Fruit fly (Drosophila melanogaster) whole organism, prepupa: Measurements from ENCODE around the gene CG43168.

Source experiments
- Blimp-1 ChIP-seq: fragments of 200-800 bp; sonication (Bioruptor generic); optimal IDR thresholded peaks from 3 replicates; lab custom pipeline; 2017; ENCODE audit warnings: missing biosample characterization, missing genetic modification characterization, mild to moderate bottlenecking, moderate library complexity, missing genetic modification reagents
- CG10669 ChIP-seq: fragments of 200-800 bp; sonication (Bioruptor generic); optimal IDR thresholded peaks from 3 replicates; lab custom pipeline; 2018; ENCODE audit warnings: missing biosample characterization, mild to moderate bottlenecking, missing genetic modification characterization, moderate library complexity
- CG11762 ChIP-seq: fragments of 200-800 bp; sonication (Bioruptor generic); optimal IDR thresholded peaks from 3 replicates; lab custom pipeline; 2016; ENCODE audit warnings: missing biosample characterization, missing genetic modification characterization; ENCODE audit not compliant: insufficient read depth
- CG3032 ChIP-seq: fragments of 200-800 bp; optimal IDR thresholded peaks from 2 replicates; lab custom pipeline; 2019; ENCODE audit warnings: missing biosample characterization, mild to moderate bottlenecking, missing genetic modification characterization, moderate library complexity
- CG31627 ChIP-seq: fragments of 200-800 bp; sonication (Bioruptor generic); optimal IDR thresholded peaks from 3 replicates; lab custom pipeline; 2016; ENCODE audit warnings: missing biosample characterization, missing genetic modification characterization
- CG32006 ChIP-seq: fragments of 200-800 bp; sonication (Bioruptor generic); optimal IDR thresholded peaks from 3 replicates; lab custom pipeline; 2017; ENCODE audit warnings: missing biosample characterization, mild to moderate bottlenecking, missing genetic modification characterization
- CG34406 ChIP-seq: fragments of 200-800 bp; sonication (Bioruptor generic); optimal IDR thresholded peaks from 3 replicates; lab custom pipeline; 2016; ENCODE audit warnings: missing biosample characterization, missing genetic modification characterization
- CG3919 ChIP-seq: fragments of 200-800 bp; sonication (Bioruptor generic); optimal IDR thresholded peaks from 3 replicates; lab custom pipeline; 2016; ENCODE audit warnings: missing biosample characterization, missing genetic modification characterization
- CG4318 ChIP-seq: fragments of 200-800 bp; sonication (Bioruptor generic); optimal IDR thresholded peaks from 3 replicates; lab custom pipeline; 2017; ENCODE audit warnings: missing biosample characterization, mild to moderate bottlenecking, missing genetic modification characterization
- CG6163 ChIP-seq: fragments of 200-800 bp; sonication (Bioruptor generic); IDR thresholded peaks from 3 replicates; pipeline ENCODE4 v1.3.6; 2022; ENCODE audit warnings: missing biosample characterization, missing genetic modification characterization
- CG6808 ChIP-seq: fragments of 200-800 bp; sonication (Bioruptor generic); optimal IDR thresholded peaks from 3 replicates; lab custom pipeline; 2017; ENCODE audit warnings: missing biosample characterization, missing genetic modification characterization, mild to moderate bottlenecking, moderate library complexity, missing genetic modification reagents
- CG6854 ChIP-seq: fragments of 200-800 bp; sonication (Bioruptor generic); optimal IDR thresholded peaks from 2 replicates; lab custom pipeline; 2017; ENCODE audit warnings: missing biosample characterization, mild to moderate bottlenecking, missing genetic modification characterization
- CG8632 ChIP-seq: fragments of 200-800 bp; sonication (Bioruptor generic); optimal IDR thresholded peaks from 3 replicates; lab custom pipeline; 2016; ENCODE audit warnings: missing biosample characterization, missing genetic modification characterization
- Eip75B ChIP-seq: fragments of 200-800 bp; sonication (Bioruptor generic); optimal IDR thresholded peaks from 3 replicates; lab custom pipeline; 2016; ENCODE audit warnings: missing biosample characterization, missing genetic modification characterization
- Eip78C ChIP-seq: fragments of 200-800 bp; sonication (Bioruptor generic); peaks from one replicate; lab custom pipeline; 2016; ENCODE audit warnings: missing biosample characterization, missing genetic modification characterization
- Eip93F ChIP-seq: fragments of 200-800 bp; sonication (Bioruptor generic); optimal IDR thresholded peaks from 2 replicates; lab custom pipeline; 2016; ENCODE audit warnings: missing biosample characterization, mild to moderate bottlenecking, missing genetic modification characterization
- Ets21C ChIP-seq: fragments of 200-800 bp; sonication (Bioruptor generic); optimal IDR thresholded peaks from 3 replicates; lab custom pipeline; 2016; ENCODE audit warnings: missing biosample characterization, missing genetic modification characterization
- Ets96B ChIP-seq: fragments of 200-800 bp; optimal IDR thresholded peaks from 2 replicates; lab custom pipeline; 2019; ENCODE audit warnings: missing biosample characterization, mild to moderate bottlenecking, missing genetic modification characterization, moderate library complexity
- Hr39 ChIP-seq: fragments of 200-800 bp; sonication (Bioruptor generic); optimal IDR thresholded peaks from 2 replicates; lab custom pipeline; 2016; ENCODE audit warnings: missing biosample characterization, missing genetic modification characterization
- Lpt ChIP-seq: fragments of 200-800 bp; sonication (Bioruptor generic); optimal IDR thresholded peaks from 3 replicates; lab custom pipeline; 2016; ENCODE audit warnings: missing biosample characterization, missing genetic modification characterization
- Met ChIP-seq: fragments of 200-800 bp; sonication (Bioruptor generic); optimal IDR thresholded peaks from 3 replicates; lab custom pipeline; 2016; ENCODE audit warnings: missing biosample characterization, missing genetic modification characterization
- Smox ChIP-seq: fragments of 200-800 bp; sonication (Bioruptor generic); optimal IDR thresholded peaks from 3 replicates; lab custom pipeline; 2016; ENCODE audit warnings: missing biosample characterization, missing genetic modification characterization
- Sox102F ChIP-seq: fragments of 200-800 bp; sonication (Bioruptor generic); optimal IDR thresholded peaks from 2 replicates; lab custom pipeline; 2016; ENCODE audit warnings: missing biosample characterization, mild to moderate bottlenecking, missing genetic modification characterization
- Sox14 ChIP-seq: fragments of 200-800 bp; sonication (Bioruptor generic); optimal IDR thresholded peaks from 3 replicates; lab custom pipeline; 2016; ENCODE audit warnings: missing biosample characterization, missing genetic modification characterization
- achi ChIP-seq: fragments of 200-800 bp; sonication (Bioruptor generic); optimal IDR thresholded peaks from 3 replicates; lab custom pipeline; 2016; ENCODE audit warnings: missing biosample characterization, missing genetic modification characterization
- acj6 ChIP-seq: fragments of 200-800 bp; sonication (Bioruptor generic); optimal IDR thresholded peaks from 3 replicates; lab custom pipeline; 2016; ENCODE audit warnings: missing biosample characterization, missing genetic modification characterization
- cyc ChIP-seq: fragments of 200-800 bp; sonication (Bioruptor generic); optimal IDR thresholded peaks from 3 replicates; lab custom pipeline; 2016; ENCODE audit warnings: missing biosample characterization, missing genetic modification characterization
- dac ChIP-seq: fragments of 200-800 bp; sonication (Bioruptor generic); optimal IDR thresholded peaks from 2 replicates; lab custom pipeline; 2017; ENCODE audit warnings: missing biosample characterization, mild to moderate bottlenecking, missing genetic modification characterization
- dsx ChIP-seq: fragments of 200-800 bp; optimal IDR thresholded peaks from 3 replicates; lab custom pipeline; 2019; ENCODE audit warnings: missing biosample characterization, mild to moderate bottlenecking, missing genetic modification characterization, moderate library complexity; ENCODE audit not compliant: poor library complexity, severe bottlenecking
- esn ChIP-seq: fragments of 200-800 bp; sonication (Bioruptor generic); optimal IDR thresholded peaks from 2 replicates; lab custom pipeline; 2016; ENCODE audit warnings: missing biosample characterization, mild to moderate bottlenecking, missing genetic modification characterization, moderate library complexity
- fd59A ChIP-seq: fragments of 200-800 bp; sonication (Bioruptor generic); optimal IDR thresholded peaks from 2 replicates; lab custom pipeline; 2017; ENCODE audit warnings: missing biosample characterization, mild to moderate bottlenecking, missing genetic modification characterization, missing genetic modification reagents
- fd85E ChIP-seq: fragments of 200-800 bp; sonication (Bioruptor generic); optimal IDR thresholded peaks from 3 replicates; lab custom pipeline; 2016; ENCODE audit warnings: missing biosample characterization, missing genetic modification characterization
- lz ChIP-seq: fragments of 200-800 bp; sonication (Bioruptor generic); optimal IDR thresholded peaks from 3 replicates; lab custom pipeline; 2016; ENCODE audit warnings: missing biosample characterization, missing genetic modification characterization
- net ChIP-seq: fragments of 200-800 bp; sonication (Bioruptor generic); optimal IDR thresholded peaks from 3 replicates; lab custom pipeline; 2016; ENCODE audit warnings: missing biosample characterization, missing genetic modification characterization
- pdm3 ChIP-seq: fragments of 200-800 bp; sonication (Bioruptor generic); optimal IDR thresholded peaks from 3 replicates; lab custom pipeline; 2016; ENCODE audit warnings: missing biosample characterization, missing genetic modification characterization
- ss ChIP-seq, 2 experiments: fragments of 200-800 bp; sonication (Bioruptor generic); optimal IDR thresholded peaks; 2 replicates in 1 of 2; 3 replicates in 1 of 2; lab custom pipeline; 2017 to 2018; ENCODE audit warnings: mild to moderate bottlenecking in 2 of 2, missing biosample characterization in 2 of 2, missing genetic modification characterization in 2 of 2, moderate library complexity in 1 of 2
- svp ChIP-seq: fragments of 200-800 bp; sonication (Bioruptor generic); peaks from one replicate; lab custom pipeline; 2016; ENCODE audit warnings: missing biosample characterization, missing genetic modification characterization
- topi ChIP-seq: fragments of 200-800 bp; sonication (Bioruptor generic); optimal IDR thresholded peaks from 3 replicates; lab custom pipeline; 2016; ENCODE audit warnings: missing biosample characterization, missing genetic modification characterization
- vri ChIP-seq: fragments of 200-800 bp; sonication (Bioruptor generic); optimal IDR thresholded peaks from 3 replicates; lab custom pipeline; 2016; ENCODE audit warnings: missing biosample characterization, mild to moderate bottlenecking, missing genetic modification characterization

Gene CG43168

dm6 chr3L:6263470-6263869, 12.1 kb upstream of the CG43168 start (continued):
- TF ChIP-seq CG6808 (GFP tag; lab: Kevin White, UChicago) (no peak), fd85E (GFP tag; lab: Kevin White, UChicago) (no peak), ss (GFP tag; optimal IDR thresholded peaks at IDR 0.05; lab: Kevin White, UChicago) (no peak), CG3032 (tag; lab: Kevin White, UChicago) (no peak), CG10669 (GFP tag; lab: Kevin White, UChicago) (no peak), Ets96B (no peak), dsx (no peak), cyc (GFP tag; lab: Kevin White, UChicago) (no peak), CG31627 (no peak), Eip75B (GFP tag; lab: Kevin White, UChicago) (no peak), Sox14 (no peak), CG8632 (GFP tag; lab: Kevin White, UChicago) (no peak), Lpt (no peak), acj6 (GFP tag; lab: Kevin White, UChicago) (no peak), Eip78C (GFP tag; lab: Kevin White, UChicago) (peak; percentile 58), Hr39 (GFP tag; lab: Kevin White, UChicago) (no peak), Smox (GFP tag; lab: Kevin White, UChicago) (no peak), fd59A (GFP tag; lab: Kevin White, UChicago) (no peak), CG32006 (GFP tag; lab: Kevin White, UChicago) (peak; percentile 81), Met (GFP tag; lab: Kevin White, UChicago) (no peak), CG34406 (GFP tag; lab: Kevin White, UChicago) (no peak), CG4318 (GFP tag; lab: Kevin White, UChicago) (peak; percentile 56)

- TF ChIP-seq Hr39 (GFP tag; lab: Kevin White, UChicago) (peak; percentile 65), Eip78C (GFP tag; lab: Kevin White, UChicago) (peak; percentile 38), CG3032 (tag; lab: Kevin White, UChicago) (peak; percentile 4), Eip93F (no peak), CG6163 (GFP tag; lab: Robert Waterston, UW) (peak; percentile 26; the same call in 1 of the 3 replicates), CG32006 (GFP tag; lab: Kevin White, UChicago) (no peak), CG11762 (GFP tag; lab: Kevin White, UChicago) (no peak), dac (GFP tag; lab: Kevin White, UChicago) (peak; percentile 5), CG6854 (GFP tag; lab: Kevin White, UChicago) (peak; percentile 16), CG6808 (GFP tag; lab: Kevin White, UChicago) (no peak), Sox102F (GFP tag; lab: Kevin White, UChicago) (peak; percentile 15), CG3919 (GFP tag; lab: Kevin White, UChicago) (peak; percentile 30), Blimp-1 (GFP tag; lab: Kevin White, UChicago) (peak; percentile 65), Smox (GFP tag; lab: Kevin White, UChicago) (peak; percentile 37), net (GFP tag; lab: Kevin White, UChicago) (peak; percentile 12), lz (GFP tag; lab: Kevin White, UChicago) (peak; percentile 61), achi (GFP tag; lab: Kevin White, UChicago) (no peak), topi (GFP tag; lab: Kevin White, UChicago) (peak; percentile 40), Ets21C (peak; percentile 38), acj6 (GFP tag; lab: Kevin White, UChicago) (peak; percentile 5), esn (peak; percentile 58), CG10669 (GFP tag; lab: Kevin White, UChicago) (no peak), Eip75B (GFP tag; lab: Kevin White, UChicago) (peak; percentile 73), dsx (peak; percentile 21), CG31627 (peak; percentile 69), ss (GFP tag; optimal IDR thresholded peaks at IDR 0.05; lab: Kevin White, UChicago) (peak in 1 of 2 experiments; percentile 16), pdm3 (GFP tag; lab: Kevin White, UChicago) (peak; percentile 35), svp (GFP tag; lab: Kevin White, UChicago) (peak; percentile 68), cyc (GFP tag; lab: Kevin White, UChicago) (peak; percentile 57), vri (GFP tag; lab: Kevin White, UChicago) (no peak), Sox14 (peak; percentile 25), Met (GFP tag; lab: Kevin White, UChicago) (peak; percentile 66)
Observed at dm6 chr3L:6263896-6264841, 11.4 kb upstream of the CG43168 start.
